Fruit fly (Drosophila melanogaster) whole organism, embryonic: Measurements from ENCODE around the gene mbt.

Experiments used
- CG10431 ChIP-seq: fragments of 200-800 bp; sonication (Bioruptor generic); optimal IDR thresholded peaks from 3 replicates; lab custom pipeline; 2018; ENCODE audit warnings: missing biosample characterization, mild to moderate bottlenecking, missing genetic modification characterization
- CG10543 ChIP-seq: fragments of 200-800 bp; sonication (Bioruptor generic); optimal IDR thresholded peaks from 3 replicates; lab custom pipeline; 2017; ENCODE audit warnings: missing biosample characterization, mild to moderate bottlenecking, missing genetic modification characterization, moderate library complexity
- CG10565 ChIP-seq: fragments of 200-800 bp; sonication (Bioruptor generic); optimal IDR thresholded peaks from 3 replicates; lab custom pipeline; 2016; ENCODE audit warnings: missing biosample characterization, mild to moderate bottlenecking, missing genetic modification characterization
- CG11085 ChIP-seq: fragments of 200-800 bp; sonication (Bioruptor generic); IDR thresholded peaks from 2 replicates; pipeline ENCODE4 v1.3.6; 2022; ENCODE audit warnings: missing biosample characterization, missing genetic modification characterization
- CG11093 ChIP-seq: fragments of 200-800 bp; sonication (Bioruptor generic); IDR thresholded peaks from 3 replicates; pipeline ENCODE4 v1.3.6; 2022; ENCODE audit warnings: missing biosample characterization, missing genetic modification characterization
- CG11696 ChIP-seq: fragments of 200-800 bp; sonication (Bioruptor generic); IDR thresholded peaks from 2 replicates; pipeline ENCODE4 v1.3.6; 2022; ENCODE audit warnings: missing biosample characterization, missing genetic modification characterization
- CG12155 ChIP-seq: fragments of 200-800 bp; sonication (Bioruptor generic); optimal IDR thresholded peaks from 3 replicates; lab custom pipeline; 2016; ENCODE audit warnings: missing biosample characterization, missing genetic modification characterization
- CG12299 ChIP-seq: fragments of 200-800 bp; sonication (Bioruptor generic); optimal IDR thresholded peaks from 2 replicates; lab custom pipeline; 2018; ENCODE audit warnings: missing biosample characterization, mild to moderate bottlenecking, missing genetic modification characterization
- CG13624 ChIP-seq: fragments of 200-800 bp; sonication (Bioruptor generic); optimal IDR thresholded peaks from 2 replicates; lab custom pipeline; 2016; ENCODE audit warnings: missing biosample characterization, missing genetic modification characterization
- CG14667 ChIP-seq: fragments of 200-800 bp; sonication (Bioruptor generic); IDR thresholded peaks from 2 replicates; pipeline ENCODE4 v1.3.6; 2022; ENCODE audit warnings: missing biosample characterization, missing genetic modification characterization
- CG15514 ChIP-seq: fragments of 200-800 bp; sonication (Bioruptor generic); optimal IDR thresholded peaks from 3 replicates; lab custom pipeline; 2017; ENCODE audit warnings: missing biosample characterization, missing genetic modification characterization, mild to moderate bottlenecking, moderate library complexity, missing genetic modification reagents
- CG1602 ChIP-seq: fragments of 200-800 bp; sonication (Bioruptor generic); optimal IDR thresholded peaks from 3 replicates; lab custom pipeline; 2016; ENCODE audit warnings: missing biosample characterization, missing genetic modification characterization
- CG1603 ChIP-seq: fragments of 200-800 bp; sonication (Bioruptor generic); optimal IDR thresholded peaks from 2 replicates; lab custom pipeline; 2019; ENCODE audit warnings: missing biosample characterization, mild to moderate bottlenecking, missing genetic modification characterization, moderate library complexity
- CG17385 ChIP-seq: fragments of 200-800 bp; sonication (Bioruptor generic); optimal IDR thresholded peaks from 3 replicates; lab custom pipeline; 2018; ENCODE audit warnings: missing biosample characterization, mild to moderate bottlenecking, missing genetic modification characterization
- CG1832 ChIP-seq: fragments of 200-800 bp; sonication (Bioruptor generic); optimal IDR thresholded peaks from 2 replicates; lab custom pipeline; 2017; ENCODE audit warnings: missing biosample characterization, mild to moderate bottlenecking, missing genetic modification characterization, inconsistent platforms
- CG4360 ChIP-seq: fragments of 200-800 bp; sonication (Bioruptor generic); IDR thresholded peaks from 2 replicates; pipeline ENCODE4 v1.3.6; 2022; ENCODE audit warnings: missing biosample characterization, missing genetic modification characterization
- CG8765 ChIP-seq: fragments of 200-800 bp; sonication (Bioruptor generic); IDR thresholded peaks from 2 replicates; pipeline ENCODE4 v1.3.6; 2022; ENCODE audit warnings: missing biosample characterization, missing genetic modification characterization
- CG8944 ChIP-seq: fragments of 200-800 bp; sonication (Bioruptor generic); optimal IDR thresholded peaks from 3 replicates; lab custom pipeline; 2016; ENCODE audit warnings: missing biosample characterization, missing genetic modification characterization
- CG9437 ChIP-seq: fragments of 200-800 bp; sonication (Bioruptor generic); optimal IDR thresholded peaks from 2 replicates; lab custom pipeline; 2018; ENCODE audit warnings: missing biosample characterization, mild to moderate bottlenecking, missing genetic modification characterization
- Chrac-16 ChIP-seq: fragments of 200-800 bp; sonication (Bioruptor generic); optimal IDR thresholded peaks from 3 replicates; lab custom pipeline; 2016; ENCODE audit warnings: missing biosample characterization, missing genetic modification characterization
- D19A ChIP-seq: fragments of 200-800 bp; optimal IDR thresholded peaks from 3 replicates; lab custom pipeline; 2019; ENCODE audit warnings: missing biosample characterization, mild to moderate bottlenecking, missing genetic modification characterization, moderate library complexity
- Deaf1 ChIP-seq: fragments of 200-800 bp; optimal IDR thresholded peaks from 3 replicates; lab custom pipeline; 2019; ENCODE audit warnings: missing biosample characterization, mild to moderate bottlenecking, missing genetic modification characterization, moderate library complexity
- E2f1 ChIP-seq: fragments of 200-800 bp; sonication (Bioruptor generic); IDR thresholded peaks from 2 replicates; pipeline ENCODE4 v1.3.6; 2022; ENCODE audit warnings: missing biosample characterization, missing genetic modification characterization
- Ets65A ChIP-seq: fragments of 200-800 bp; sonication (Bioruptor generic); peaks from one replicate; lab custom pipeline; 2016; ENCODE audit warnings: missing biosample characterization, missing genetic modification characterization
- Hmx ChIP-seq: fragments of 200-800 bp; sonication (Bioruptor generic); optimal IDR thresholded peaks from 2 replicates; lab custom pipeline; 2016; ENCODE audit warnings: missing biosample characterization, missing genetic modification characterization
- Lim3 ChIP-seq: fragments of 200-800 bp; sonication (Bioruptor generic); IDR thresholded peaks from 2 replicates; pipeline ENCODE4 v1.3.6; 2022; ENCODE audit warnings: missing biosample characterization, missing genetic modification characterization
- Lpt ChIP-seq: fragments of >200 bp; optimal IDR thresholded peaks from 2 replicates; lab custom pipeline; 2018; ENCODE audit warnings: missing biosample characterization, missing genetic modification characterization
- MTF-1 ChIP-seq: fragments of 200-800 bp; sonication (Bioruptor generic); optimal IDR thresholded peaks from 2 replicates; lab custom pipeline; 2018; ENCODE audit warnings: missing biosample characterization, mild to moderate bottlenecking, missing genetic modification characterization, borderline replicate concordance
- Side ChIP-seq: fragments of 200-800 bp; sonication (Bioruptor generic); optimal IDR thresholded peaks from 2 replicates; lab custom pipeline; 2016; ENCODE audit warnings: missing biosample characterization, missing genetic modification characterization
- Tbp ChIP-seq: fragments of >200 bp; optimal IDR thresholded peaks from 2 replicates; lab custom pipeline; 2018; ENCODE audit warnings: missing biosample characterization, missing genetic modification characterization
- Trl ChIP-seq, 3 experiments: fragments of >200 bp in 2 of 3; fragments of 200-800 bp in 1 of 3; sonication (Bioruptor generic) in 1 of 3; optimal IDR thresholded peaks; 2 replicates in 1 of 3; 3 replicates in 2 of 3; lab custom pipeline; 2016 to 2017; ENCODE audit warnings: missing biosample characterization in 1 of 3, missing genetic modification characterization in 1 of 3
- Vsx1 ChIP-seq: fragments of 200-800 bp; sonication (Bioruptor generic); optimal IDR thresholded peaks from 2 replicates; lab custom pipeline; 2017; ENCODE audit warnings: missing biosample characterization, mild to moderate bottlenecking, missing genetic modification characterization, missing genetic modification reagents
- Xrp1 ChIP-seq: fragments of 200-800 bp; sonication (Bioruptor generic); IDR thresholded peaks from 2 replicates; pipeline ENCODE4 v1.3.6; 2022; ENCODE audit warnings: missing biosample characterization, missing genetic modification characterization
- aop ChIP-seq: fragments of 200-800 bp; sonication (Bioruptor generic); IDR thresholded peaks from 2 replicates; pipeline ENCODE4 v1.3.6; 2022; ENCODE audit warnings: missing biosample characterization, missing genetic modification characterization
- ara ChIP-seq: fragments of 200-800 bp; sonication (Bioruptor generic); IDR thresholded peaks from 2 replicates; pipeline ENCODE4 v1.3.6; 2022; ENCODE audit warnings: missing biosample characterization, missing genetic modification characterization
- bbx ChIP-seq: fragments of 200-800 bp; sonication (Bioruptor generic); IDR thresholded peaks from 2 replicates; pipeline ENCODE4 v1.3.6; 2022; ENCODE audit warnings: missing biosample characterization, missing genetic modification characterization; ENCODE audit not compliant: partially characterized antibody
- bigmax ChIP-seq: fragments of 200-800 bp; sonication (Bioruptor generic); optimal IDR thresholded peaks from 2 replicates; lab custom pipeline; 2018; ENCODE audit warnings: missing biosample characterization, mild to moderate bottlenecking, missing genetic modification characterization
- chn ChIP-seq: fragments of 200-800 bp; sonication (Bioruptor generic); optimal IDR thresholded peaks from 2 replicates; lab custom pipeline; 2016; ENCODE audit warnings: missing biosample characterization, missing genetic modification characterization
- corto ChIP-seq: fragments of 200-800 bp; sonication (Bioruptor generic); optimal IDR thresholded peaks from 2 replicates; lab custom pipeline; 2016; ENCODE audit warnings: missing biosample characterization, mild to moderate bottlenecking, missing genetic modification characterization, moderate library complexity
- crp ChIP-seq, 2 experiments: fragments of 200-800 bp; sonication (Bioruptor generic); optimal IDR thresholded peaks; 2 replicates in 1 of 2; 3 replicates in 1 of 2; lab custom pipeline; 2017; ENCODE audit warnings: missing biosample characterization in 2 of 2, missing genetic modification characterization in 2 of 2, mild to moderate bottlenecking in 1 of 2, moderate library complexity in 1 of 2
- dmrt11E ChIP-seq: fragments of 200-800 bp; sonication (Bioruptor generic); optimal IDR thresholded peaks from 3 replicates; lab custom pipeline; 2018; ENCODE audit warnings: missing biosample characterization, mild to moderate bottlenecking, missing genetic modification characterization, moderate library complexity
- dmrt99B ChIP-seq: fragments of 200-800 bp; sonication (Bioruptor generic); optimal IDR thresholded peaks from 2 replicates; lab custom pipeline; 2018; ENCODE audit warnings: missing biosample characterization, mild to moderate bottlenecking, missing genetic modification characterization, moderate library complexity
- emc ChIP-seq: fragments of 200-800 bp; sonication (Bioruptor generic); optimal IDR thresholded peaks from 2 replicates; lab custom pipeline; 2016; ENCODE audit warnings: missing biosample characterization, missing genetic modification characterization
- ems ChIP-seq: fragments of 200-800 bp; sonication (Bioruptor generic); optimal IDR thresholded peaks from 3 replicates; lab custom pipeline; 2016; ENCODE audit warnings: missing biosample characterization, missing genetic modification characterization
- en ChIP-seq: fragments of 200-800 bp; sonication (Bioruptor generic); optimal IDR thresholded peaks from 2 replicates; lab custom pipeline; 2016; ENCODE audit warnings: missing biosample characterization, missing genetic modification characterization
- exex ChIP-seq: fragments of 200-800 bp; sonication (Bioruptor generic); optimal IDR thresholded peaks from 4 replicates; lab custom pipeline; 2018; ENCODE audit warnings: missing biosample characterization, mild to moderate bottlenecking, missing genetic modification characterization, moderate library complexity
- eyg ChIP-seq: fragments of 200-800 bp; sonication (Bioruptor generic); optimal IDR thresholded peaks from 3 replicates; lab custom pipeline; 2016; ENCODE audit warnings: missing biosample characterization, missing genetic modification characterization
- nerfin-2 ChIP-seq: fragments of 200-800 bp; sonication (Bioruptor generic); IDR thresholded peaks from 2 replicates; pipeline ENCODE4 v1.3.6; 2022; ENCODE audit warnings: missing biosample characterization, missing genetic modification characterization; ENCODE audit not compliant: partially characterized antibody
- ro ChIP-seq: fragments of 200-800 bp; sonication (Bioruptor generic); IDR thresholded peaks from 2 replicates; pipeline ENCODE4 v1.3.6; 2022; ENCODE audit warnings: missing biosample characterization, missing genetic modification characterization
- run ChIP-seq: fragments of 200-800 bp; sonication (Bioruptor generic); optimal IDR thresholded peaks from 3 replicates; lab custom pipeline; 2018; ENCODE audit warnings: missing biosample characterization, mild to moderate bottlenecking, missing genetic modification characterization
- trem ChIP-seq: fragments of 200-800 bp; optimal IDR thresholded peaks from 3 replicates; lab custom pipeline; 2019; ENCODE audit warnings: missing biosample characterization, mild to moderate bottlenecking, missing genetic modification characterization, moderate library complexity

mbt gene

dm6 chrX:16655724-16656235 is 45.3 kb downstream of the mbt start (continued):
- no peak for TF ChIP-seq CG13624 (GFP tag; lab: Kevin White, UChicago)
- TF ChIP-seq chn (GFP tag; lab: Kevin White, UChicago): no peak
- no peak for TF ChIP-seq CG10431 (GFP tag; lab: Kevin White, UChicago)
- TF ChIP-seq ems (GFP tag; lab: Kevin White, UChicago): no peak
- TF ChIP-seq Xrp1 (GFP tag; lab: Robert Waterston, UW): 0 out of 2 replicates have a peak, but pooled peaks have one; percentile 22
- TF ChIP-seq Side (GFP tag; lab: Kevin White, UChicago): no peak
- TF ChIP-seq CG8765: no peak
- no peak for TF ChIP-seq Tbp (GFP tag; lab: Kevin White, UChicago)
- no peak for TF ChIP-seq CG12155 (GFP tag; lab: Kevin White, UChicago)
- TF ChIP-seq Lpt: no peak
- TF ChIP-seq Chrac-16: no peak
- TF ChIP-seq emc (GFP tag; lab: Kevin White, UChicago): no peak
- TF ChIP-seq CG9437 (GFP tag; lab: Kevin White, UChicago): no peak
- TF ChIP-seq Ets65A (GFP tag; lab: Kevin White, UChicago): no peak
- no peak for TF ChIP-seq CG14667 (GFP tag; lab: Robert Waterston, UW)
- TF ChIP-seq CG1602 (GFP tag; lab: Kevin White, UChicago): no peak
- no peak for TF ChIP-seq ro
- no peak for TF ChIP-seq CG4360
- TF ChIP-seq corto (GFP tag; lab: Kevin White, UChicago): no peak
- TF ChIP-seq exex (tag; lab: Kevin White, UChicago): peak; percentile 74
- no peak for TF ChIP-seq CG8944 (GFP tag; lab: Kevin White, UChicago)
- TF ChIP-seq nerfin-2 (GFP tag; lab: Robert Waterston, UW): no peak
- no peak for TF ChIP-seq CG11085 (GFP tag; lab: Robert Waterston, UW)
- peak; percentile 41 for TF ChIP-seq MTF-1
- no peak for TF ChIP-seq dmrt11E
- peak; percentile 59 for TF ChIP-seq CG12299 (tag; lab: Kevin White, UChicago)
- TF ChIP-seq run: no peak
- TF ChIP-seq dmrt99B (tag; lab: Kevin White, UChicago): no peak
- TF ChIP-seq Deaf1: no peak
- TF ChIP-seq CG17385 (GFP tag; lab: Kevin White, UChicago): peak; percentile 96
- no peak for TF ChIP-seq bbx (GFP tag; lab: Robert Waterston, UW)
- no peak for TF ChIP-seq CG11696 (GFP tag; lab: Robert Waterston, UW)
- no peak for TF ChIP-seq Lim3 (GFP tag; lab: Robert Waterston, UW)
- TF ChIP-seq Vsx1 (GFP tag; lab: Kevin White, UChicago): peak; percentile 61
- 0 out of 2 replicates have a peak, but pooled peaks have one; percentile 38 for TF ChIP-seq ara (GFP tag; lab: Robert Waterston, UW)
- TF ChIP-seq CG1832 (GFP tag; lab: Kevin White, UChicago): no peak
- TF ChIP-seq CG11093 (GFP tag; lab: Robert Waterston, UW): no peak
- no peak for TF ChIP-seq en (GFP tag; lab: Kevin White, UChicago)
- TF ChIP-seq E2f1 (GFP tag; lab: Robert Waterston, UW): no peak
- TF ChIP-seq CG15514 (GFP tag; lab: Kevin White, UChicago): peak; percentile 20
- TF ChIP-seq aop: no peak
- peak; percentile 42 for TF ChIP-seq D19A (tag; lab: Kevin White, UChicago)
- no peak for TF ChIP-seq eyg (GFP tag; lab: Kevin White, UChicago)
- peak; percentile 5 for TF ChIP-seq CG1603
- no peak for TF ChIP-seq crp (GFP tag; optimal IDR thresholded peaks at IDR 0.05; lab: Kevin White, UChicago)
- TF ChIP-seq CG10543 (GFP tag; lab: Kevin White, UChicago): peak; percentile 75
- no peak for TF ChIP-seq Hmx (GFP tag; lab: Kevin White, UChicago)
- TF ChIP-seq trem (tag; lab: Kevin White, UChicago): peak; percentile 16
- TF ChIP-seq Trl (optimal IDR thresholded peaks at IDR 0.05; lab: Kevin White, UChicago): peak in 1 of 2 experiments; percentile 57
- no peak for TF ChIP-seq Trl (GFP tag; optimal IDR thresholded peaks at IDR 0.05; lab: Kevin White, UChicago)
- TF ChIP-seq CG10565 (GFP tag; lab: Kevin White, UChicago): no peak
- TF ChIP-seq bigmax (GFP tag; lab: Kevin White, UChicago): no peak
